Worm (Caenorhabditis elegans): ENCODE data around the gene H17B01.2.
"Not testable (repeated sequence)": the region's sequence is repeated elsewhere in the genome, so short reads cannot be mapped to it uniquely, and the experiment has no call there.

Gene H17B01.2

ce11 chrII:1446696-1447293, 23.6 kb upstream of the H17B01.2 start, which contains the start of gene Y51H7C.12:
Y51H7C.12 (minus strand) TSS chrII:1446746.
- TF ChIP-seq unc-62 (GFP tag; optimal IDR thresholded peaks at IDR 0.05 in 1 of 2): peak in 1 of 2 experiments; percentile 84
- TF ChIP-seq unc-62 (tag; optimal IDR thresholded peaks at IDR 0.05): not testable (repeated sequence)

DNA sequence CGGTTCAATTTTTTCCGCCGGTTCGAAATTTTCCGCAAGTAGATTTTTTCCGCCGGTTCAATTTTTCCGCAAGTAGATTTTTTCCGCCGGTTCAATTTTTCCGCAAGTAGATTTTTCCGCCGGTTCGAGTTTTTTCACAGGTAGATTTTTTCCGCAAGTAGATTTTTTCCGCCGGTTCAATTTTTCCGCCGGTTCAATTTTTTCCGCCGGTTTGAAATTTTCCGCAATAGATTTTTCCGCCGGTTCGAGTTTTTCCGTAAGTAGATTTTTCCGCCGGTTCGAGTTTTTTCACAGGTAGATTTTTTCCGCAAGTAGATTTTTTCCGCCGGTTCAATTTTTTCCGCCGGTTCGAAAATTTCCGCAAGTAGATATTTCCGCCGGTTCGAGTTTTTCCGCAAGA, 18.4 kb upstream of the H17B01.2 start:
- TF ChIP-seq madf-9 (GFP tag; conservative IDR thresholded peaks at IDR 0.05): peak; percentile 45; the same call in 1 of the 2 replicates
- peak; percentile 34; the same call in 1 of the 2 replicates for TF ChIP-seq Y48G9A.11 (GFP tag; IDR thresholded peaks at IDR 0.05)
- 0 out of 2 replicates have a peak, but pooled peaks have one; percentile 24 for TF ChIP-seq mxl-2 (GFP tag; conservative IDR thresholded peaks at IDR 0.05)
- TF ChIP-seq tag-97 (GFP tag; IDR thresholded peaks at IDR 0.05): peak; percentile 68; the same call in 1 of the 2 replicates
- TF ChIP-seq ceh-44 (GFP tag; IDR thresholded peaks at IDR 0.05): 0 out of 2 replicates have a peak, but pooled peaks have one; percentile 20
- 0 out of 2 replicates have a peak, but pooled peaks have one; percentile 63 for TF ChIP-seq saeg-2 (GFP tag; IDR thresholded peaks at IDR 0.05)
- TF ChIP-seq F26F4.8 (GFP tag; conservative IDR thresholded peaks at IDR 0.05): peak; percentile 77
- TF ChIP-seq hmg-1.1 (GFP tag; IDR thresholded peaks at IDR 0.05): 0 out of 2 replicates have a peak, but pooled peaks have one; percentile 18
- 0 out of 2 replicates have a peak, but pooled peaks have one; percentile 52 for TF ChIP-seq egl-43 (GFP tag; IDR thresholded peaks at IDR 0.05)
- TF ChIP-seq Y105C5A.15 (GFP tag; IDR thresholded peaks at IDR 0.05): 0 out of 2 replicates have a peak, but pooled peaks have one; percentile 44
- TF ChIP-seq Y75B8A.6 (GFP tag; IDR thresholded peaks at IDR 0.05): 0 out of 2 replicates have a peak, but pooled peaks have one; percentile 73
- 0 out of 2 replicates have a peak, but pooled peaks have one; percentile 50 for TF ChIP-seq vab-7 (GFP tag; IDR thresholded peaks at IDR 0.05)
- peak; percentile 55; the same call in 1 of the 2 replicates for TF ChIP-seq dmd-8 (GFP tag; IDR thresholded peaks at IDR 0.05)
- 0 out of 2 replicates have a peak, but pooled peaks have one; percentile 44 for TF ChIP-seq zfp-3 (GFP tag; conservative IDR thresholded peaks at IDR 0.05)
- peak; percentile 49; the same call in 1 of the 2 replicates for TF ChIP-seq php-3 (GFP tag; IDR thresholded peaks at IDR 0.05)

DNA sequence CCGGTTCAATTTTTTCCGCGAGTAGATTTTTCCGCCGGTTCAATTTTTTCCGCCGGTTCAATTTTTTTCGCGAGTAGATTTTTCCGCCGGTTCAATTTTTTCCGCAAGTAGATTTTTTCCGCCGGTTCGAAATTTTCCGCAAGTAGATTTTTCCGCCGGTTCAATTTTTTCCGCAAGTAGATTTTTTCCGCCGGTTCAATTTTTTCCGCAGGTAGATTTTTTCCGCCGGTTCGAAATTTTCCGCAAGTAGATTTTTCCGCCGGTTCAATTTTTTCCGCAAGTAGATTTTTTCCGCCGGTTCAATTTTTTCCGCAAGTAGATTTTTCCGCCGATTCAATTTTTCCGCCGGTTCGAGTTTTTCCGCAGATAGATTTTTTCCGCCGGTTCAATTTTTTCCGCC, 17.2 kb upstream of the H17B01.2 start:
- 0 out of 2 replicates have a peak, but pooled peaks have one; percentile 52 for TF ChIP-seq F44E2.7 (GFP tag; IDR thresholded peaks at IDR 0.05)
- TF ChIP-seq F26F4.8 (GFP tag; conservative IDR thresholded peaks at IDR 0.05): 0 out of 2 replicates have a peak, but pooled peaks have one; percentile 54
- 0 out of 2 replicates have a peak, but pooled peaks have one; percentile 8 for TF ChIP-seq ceh-44 (GFP tag; IDR thresholded peaks at IDR 0.05)
- TF ChIP-seq nhr-42 (GFP tag; IDR thresholded peaks at IDR 0.05): 0 out of 2 replicates have a peak, but pooled peaks have one; percentile 40

DNA sequence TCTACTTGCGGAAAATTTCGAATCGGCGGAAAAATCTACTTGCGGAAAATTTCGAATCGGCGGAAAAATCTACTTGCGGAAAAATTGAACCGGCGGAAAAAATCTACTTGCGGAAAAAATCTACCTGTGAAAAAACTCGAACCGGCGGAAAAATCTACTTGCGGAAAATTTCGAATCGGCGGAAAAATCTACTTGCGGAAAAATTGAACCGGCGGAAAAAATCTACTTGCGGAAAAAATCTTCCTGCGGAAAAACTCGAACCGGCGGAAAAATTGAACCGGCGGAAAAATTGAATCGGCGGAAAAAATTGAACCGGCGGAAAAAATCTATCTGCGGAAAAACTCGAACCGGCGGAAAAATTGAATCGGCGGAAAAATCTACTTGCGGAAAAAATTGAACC, 12.6 kb upstream of the H17B01.2 start:
- TF ChIP-seq set-16 (GFP tag; IDR thresholded peaks at IDR 0.05): peak; percentile 37; the same call in 1 of the 2 replicates
- TF ChIP-seq Y48G9A.11 (GFP tag; IDR thresholded peaks at IDR 0.05): 0 out of 2 replicates have a peak, but pooled peaks have one; percentile 18
- TF ChIP-seq dmd-8 (GFP tag; IDR thresholded peaks at IDR 0.05): peak; percentile 60; the same call in 1 of the 2 replicates
- 0 out of 2 replicates have a peak, but pooled peaks have one; percentile 66 for TF ChIP-seq tag-97 (GFP tag; IDR thresholded peaks at IDR 0.05)
- TF ChIP-seq egl-43 (GFP tag; IDR thresholded peaks at IDR 0.05): peak; percentile 80; the same call in 1 of the 2 replicates
- TF ChIP-seq F26F4.8 (GFP tag; conservative IDR thresholded peaks at IDR 0.05): 0 out of 2 replicates have a peak, but pooled peaks have one; percentile 56
- peak; percentile 66; the same call in 1 of the 2 replicates for TF ChIP-seq nhr-42 (GFP tag; IDR thresholded peaks at IDR 0.05)
- peak; percentile 91 for TF ChIP-seq D1046.2 (GFP tag; IDR thresholded peaks at IDR 0.05)
- TF ChIP-seq madf-5 (GFP tag; IDR thresholded peaks at IDR 0.05): peak in 1 of 2 experiments; percentile 94; a peak in 2 of 4 replicates
- TF ChIP-seq php-3 (GFP tag; IDR thresholded peaks at IDR 0.05): 0 out of 2 replicates have a peak, but pooled peaks have one; percentile 42
- 0 out of 2 replicates have a peak, but pooled peaks have one; percentile 55 for TF ChIP-seq F44E2.7 (GFP tag; IDR thresholded peaks at IDR 0.05)
- 0 out of 2 replicates have a peak, but pooled peaks have one; percentile 14 for TF ChIP-seq Y105C5A.15 (GFP tag; IDR thresholded peaks at IDR 0.05)
- 0 out of 2 replicates have a peak, but pooled peaks have one; percentile 61 for TF ChIP-seq snpc-1.2 (GFP tag; IDR thresholded peaks at IDR 0.05)

ce11 chrII:1466448-1466847, 3.9 kb upstream of the H17B01.2 start, which contains the start of gene Y51H7C.13:
Y51H7C.13 (minus strand) TSS chrII:1466548.
- no peak for TF ChIP-seq pqm-1 (tag; optimal IDR thresholded peaks at IDR 0.05)

- TF ChIP-seq set-16 (GFP tag; IDR thresholded peaks at IDR 0.05): peak; percentile 93
Measured at ce11 chrII:1467711-1468110, 2.7 kb upstream of the H17B01.2 start, which contains the start of gene Y51H7C.1. Y51H7C.1 (plus strand) TSS chrII:1467727.

Data from whole organism, L4 larva.